Worm (Caenorhabditis elegans): Measurements from ENCODE around the gene asb-2.

Gene asb-2

DNA sequence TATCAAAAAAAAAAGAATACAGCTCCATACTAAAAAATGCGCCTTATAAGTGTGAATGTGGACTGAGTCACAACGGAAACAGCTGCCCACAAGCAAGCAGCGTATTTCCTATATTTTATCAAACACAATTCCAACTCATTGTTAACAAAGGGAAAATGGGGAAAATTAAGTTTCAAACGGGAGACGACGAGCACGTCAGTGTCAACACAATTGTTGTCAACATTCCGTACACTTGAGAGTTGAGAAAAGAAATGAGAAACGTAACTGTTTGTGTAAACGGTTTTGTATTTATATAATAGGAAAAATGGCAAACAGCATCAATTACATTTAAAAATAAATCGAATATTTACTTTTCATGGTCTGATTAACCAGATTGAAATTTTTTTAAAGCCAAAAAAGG is 29.9 kb upstream of the asb-2 start:
- TF ChIP-seq nhr-77 (tag; optimal IDR thresholded peaks at IDR 0.05) (no peak), lin-14 (GFP tag; optimal IDR thresholded peaks at IDR 0.05) (peak; percentile 11)

DNA sequence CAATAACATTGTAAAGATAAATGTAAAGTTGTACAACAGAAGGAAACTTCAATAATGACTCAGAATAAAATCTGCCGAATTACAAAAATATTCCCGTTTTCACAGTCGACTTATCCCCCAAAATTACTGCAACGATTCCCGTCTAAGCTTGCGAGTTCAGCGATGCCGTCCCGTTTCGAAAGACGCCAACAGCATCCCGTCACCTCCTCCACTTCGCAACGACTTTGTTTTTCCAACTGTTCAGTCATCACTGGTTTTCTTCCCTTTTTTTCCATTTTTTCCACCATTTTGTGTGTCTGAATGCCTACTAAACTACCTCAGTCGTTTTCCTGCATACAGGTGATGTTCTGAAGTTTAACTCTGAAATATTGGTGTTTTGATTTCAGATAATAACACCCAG is 28.9 kb upstream of the asb-2 start, which contains the start of gene F15A8.1:
Gene F15A8.1, plus strand, starts transcription at position 301 of the 400 bp plus-strand sequence.
- TF ChIP-seq mep-1 (tag; optimal IDR thresholded peaks at IDR 0.05) (no peak), unc-30 (tag; optimal IDR thresholded peaks at IDR 0.05) (no peak), lin-39 (tag; optimal IDR thresholded peaks at IDR 0.05) (no peak), nhr-28 (tag; optimal IDR thresholded peaks at IDR 0.05) (no peak), nhr-77 (tag; optimal IDR thresholded peaks at IDR 0.05) (no peak), sup-37 (GFP tag; optimal IDR thresholded peaks at IDR 0.05) (no peak), unc-130 (tag; optimal IDR thresholded peaks at IDR 0.05) (no peak), hlh-4 (tag; optimal IDR thresholded peaks at IDR 0.05) (no peak), mdl-1 (tag; optimal IDR thresholded peaks at IDR 0.05) (no peak), mab-9 (GFP tag; IDR thresholded peaks at IDR 0.05) (no peak), tbx-2 (tag; optimal IDR thresholded peaks at IDR 0.05) (no peak), fkh-8 (tag; optimal IDR thresholded peaks at IDR 0.05) (no peak), vab-15 (tag; optimal IDR thresholded peaks at IDR 0.05) (no peak), C04F5.9 (tag; optimal IDR thresholded peaks at IDR 0.05) (no peak), nhr-71 (tag; optimal IDR thresholded peaks at IDR 0.05) (no peak), ama-1 (optimal IDR thresholded peaks at IDR 0.05) (no peak), lir-3 (tag; optimal IDR thresholded peaks at IDR 0.05; ENCODE audit: poor library complexity) (no peak), ces-1 (GFP tag; optimal IDR thresholded peaks at IDR 0.05) (no peak), nhr-20 (tag; optimal IDR thresholded peaks at IDR 0.05) (no peak)

DNA sequence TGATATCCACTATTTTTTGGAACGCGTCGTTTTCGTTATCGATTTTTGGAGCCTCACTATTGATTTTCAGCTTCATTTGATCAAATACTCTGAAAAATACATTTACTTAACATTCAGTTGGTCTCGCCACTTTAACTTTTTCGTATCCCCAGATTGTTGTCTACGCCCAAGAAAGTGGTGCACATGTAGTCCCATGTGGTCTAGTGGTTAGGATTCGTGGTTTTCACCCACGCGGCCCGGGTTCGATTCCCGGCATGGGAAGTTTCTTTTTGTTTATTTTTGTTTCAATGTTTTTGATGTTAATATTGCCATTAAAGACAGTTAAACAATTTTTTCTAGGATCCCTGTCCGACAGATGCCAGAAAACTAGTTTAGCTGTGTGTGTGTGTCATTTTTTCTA is 25.5 kb upstream of the asb-2 start:
- TF ChIP-seq isw-1 (GFP tag; IDR thresholded peaks at IDR 0.05): no peak
- TF ChIP-seq nhr-12 (tag; optimal IDR thresholded peaks at IDR 0.05): no peak
- no peak for TF ChIP-seq ces-1 (GFP tag; optimal IDR thresholded peaks at IDR 0.05)
- peak; percentile 67 for TF ChIP-seq nhr-71 (tag; optimal IDR thresholded peaks at IDR 0.05)
- no peak for TF ChIP-seq hlh-17 (GFP tag; optimal IDR thresholded peaks at IDR 0.05; ENCODE audit: borderline replicate concordance)
- no peak for TF ChIP-seq unc-86 (tag; optimal IDR thresholded peaks at IDR 0.05)
- no peak for TF ChIP-seq aly-2 (tag; optimal IDR thresholded peaks at IDR 0.05)
- no peak for TF ChIP-seq jun-1 (tag; optimal IDR thresholded peaks at IDR 0.05)
- TF ChIP-seq mef-2 (tag; optimal IDR thresholded peaks at IDR 0.05): no peak
- TF ChIP-seq snu-23 (GFP tag; optimal IDR thresholded peaks at IDR 0.05): peak; percentile 72
- TF ChIP-seq fkh-4 (tag; optimal IDR thresholded peaks at IDR 0.05; ENCODE audit: borderline replicate concordance): no peak
- TF ChIP-seq dsc-1 (tag; optimal IDR thresholded peaks at IDR 0.05): peak; percentile 44
- TF ChIP-seq egl-27 (tag; optimal IDR thresholded peaks at IDR 0.05): no peak
- no peak for TF ChIP-seq C34B4.2 (tag; optimal IDR thresholded peaks at IDR 0.05)
- peak; percentile 31 for TF ChIP-seq tbx-2 (tag; optimal IDR thresholded peaks at IDR 0.05)
- TF ChIP-seq elt-2 (tag; optimal IDR thresholded peaks at IDR 0.05): no peak
- no peak for TF ChIP-seq zip-4 (GFP tag; optimal IDR thresholded peaks at IDR 0.05)
- no peak for TF ChIP-seq tlp-1 (tag; optimal IDR thresholded peaks at IDR 0.05)
- no peak for TF ChIP-seq aha-1 (tag; optimal IDR thresholded peaks at IDR 0.05)
- peak; percentile 21 to 56 for TF ChIP-seq lin-35 (GFP tag; optimal IDR thresholded peaks at IDR 0.05)
- TF ChIP-seq elt-3 (tag; optimal IDR thresholded peaks at IDR 0.05): no peak
- TF ChIP-seq F16B12.6 (tag; optimal IDR thresholded peaks at IDR 0.05): peak; percentile 4
- TF ChIP-seq nhr-20 (tag; optimal IDR thresholded peaks at IDR 0.05): peak; percentile 56
- peak; percentile 64 for TF ChIP-seq nhr-85 (tag)
- TF ChIP-seq sup-37 (GFP tag; optimal IDR thresholded peaks at IDR 0.05): no peak
- no peak for TF ChIP-seq alr-1 (tag; optimal IDR thresholded peaks at IDR 0.05; ENCODE audit: borderline replicate concordance)
- peak; percentile 38 for TF ChIP-seq unc-130 (tag; optimal IDR thresholded peaks at IDR 0.05)
- TF ChIP-seq pqm-1 (tag; optimal IDR thresholded peaks at IDR 0.05): no peak
- TF ChIP-seq mdl-1 (tag; optimal IDR thresholded peaks at IDR 0.05): peak in 1 of 2 experiments; percentile 75
- TF ChIP-seq swsn-7 (tag; optimal IDR thresholded peaks at IDR 0.05): peak; percentile 63
- TF ChIP-seq Y116A8C.19 (tag; optimal IDR thresholded peaks at IDR 0.05; ENCODE audit: borderline replicate concordance): no peak
- peak; percentile 50 for TF ChIP-seq xbp-1 (tag; optimal IDR thresholded peaks at IDR 0.05)
- peak; percentile 9 for TF ChIP-seq skn-1 (tag; optimal IDR thresholded peaks at IDR 0.05)
- TF ChIP-seq rnt-1 (tag; optimal IDR thresholded peaks at IDR 0.05): peak; percentile 71
- TF ChIP-seq ceh-90 (tag; optimal IDR thresholded peaks at IDR 0.05): no peak
- TF ChIP-seq blmp-1 (tag; optimal IDR thresholded peaks at IDR 0.05): no peak
- no peak for TF ChIP-seq nhr-76 (tag; optimal IDR thresholded peaks at IDR 0.05)

All from whole organism, L1 larva.